Worm (Caenorhabditis elegans): ENCODE data around the gene srh-257.

DNA sequence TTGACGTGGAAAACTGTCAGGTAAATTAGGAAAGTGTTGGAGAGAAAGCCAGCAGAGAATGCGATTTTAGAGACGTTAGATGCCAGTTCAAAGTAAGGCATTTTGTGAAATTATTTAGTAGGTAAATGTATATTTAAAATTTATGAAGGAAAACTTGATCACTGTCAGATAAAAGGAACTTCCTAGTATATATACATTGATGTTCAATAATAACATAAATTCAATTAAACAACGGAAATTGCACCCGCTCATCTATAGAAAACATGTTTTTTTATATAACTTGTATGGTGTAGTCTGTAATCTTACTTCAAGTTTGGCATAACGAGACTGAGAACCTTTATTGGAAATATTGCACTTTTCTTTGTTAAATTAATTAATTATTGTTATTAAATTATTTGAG lies 52.1 kb downstream of the srh-257 start, which contains the start of gene str-71:
- TF ChIP-seq ztf-11 (tag; optimal IDR thresholded peaks at IDR 0.05) (no peak), unc-62 (GFP tag; optimal IDR thresholded peaks at IDR 0.05 in 1 of 2) (no peak), unc-62 (tag; optimal IDR thresholded peaks at IDR 0.05) (no peak), tag-97 (GFP tag; IDR thresholded peaks at IDR 0.05) (no peak), unc-130 (GFP tag; optimal IDR thresholded peaks at IDR 0.05) (no peak), fos-1 (tag; optimal IDR thresholded peaks at IDR 0.05) (no peak), snpc-1.2 (GFP tag; IDR thresholded peaks at IDR 0.05) (no peak), ama-1 (optimal IDR thresholded peaks at IDR 0.05) (no peak), aly-2 (tag; optimal IDR thresholded peaks at IDR 0.05) (no peak)

Data from whole organism, L4 larva.